Worm (Caenorhabditis elegans) whole organism, early embryonic: ENCODE results near the gene gei-18.

Experiments used
- B0310.2 ChIP-seq: sonication (generic microtip); optimal IDR thresholded peaks from 2 replicates; lab custom pipeline; 2016; ENCODE audit warnings: mild to moderate bottlenecking, missing genetic modification characterization, missing compliant biosample characterization
- F13C5.2 ChIP-seq: sonication (generic microtip); optimal IDR thresholded peaks from 2 replicates; lab custom pipeline; 2017; ENCODE audit warnings: mild to moderate bottlenecking, missing genetic modification characterization, inconsistent platforms, missing compliant biosample characterization
- aly-1 ChIP-seq: sonication (generic microtip); optimal IDR thresholded peaks from 2 replicates; lab custom pipeline; 2016; ENCODE audit warnings: missing genetic modification characterization, missing compliant biosample characterization
- ama-1 ChIP-seq: fragments of 150-350 bp; optimal IDR thresholded peaks from 2 replicates; lab custom pipeline; 2014
- ceh-13 ChIP-seq: fragments of 200-800 bp; sonication (Bioruptor generic); optimal IDR thresholded peaks from 2 replicates; lab custom pipeline; 2018; ENCODE audit warnings: mild to moderate bottlenecking, missing genetic modification characterization, missing compliant biosample characterization
- ceh-36 ChIP-seq: sonication (generic microtip); optimal IDR thresholded peaks from 2 replicates; lab custom pipeline; 2016; ENCODE audit warnings: missing genetic modification characterization, inconsistent platforms, missing compliant biosample characterization
- ets-7 ChIP-seq: sonication (generic microtip); optimal IDR thresholded peaks from 2 replicates; lab custom pipeline; 2016; ENCODE audit warnings: missing genotype, missing genetic modification characterization, missing compliant biosample characterization
- flt-1 ChIP-seq: fragments of 200-800 bp; sonication (Bioruptor generic); IDR thresholded peaks from 2 replicates; pipeline ENCODE4 v1.3.6; 2022; ENCODE audit warnings: missing genetic modification characterization, missing compliant biosample characterization
- hmbx-1 ChIP-seq: sonication (generic microtip); optimal IDR thresholded peaks from 2 replicates; lab custom pipeline; 2016; ENCODE audit warnings: mild to moderate bottlenecking, missing genetic modification characterization, missing compliant biosample characterization
- hmg-4 ChIP-seq: fragments of 200-800 bp; sonication (Bioruptor generic); optimal IDR thresholded peaks from 2 replicates; lab custom pipeline; 2018; ENCODE audit warnings: mild to moderate bottlenecking, missing genetic modification characterization, missing compliant biosample characterization
- hnd-1 ChIP-seq: sonication (generic microtip); optimal IDR thresholded peaks from 2 replicates; lab custom pipeline; 2016; ENCODE audit warnings: missing genetic modification characterization, missing compliant biosample characterization
- pes-1 ChIP-seq: fragments of 200-800 bp; sonication (Bioruptor generic); IDR thresholded peaks from 2 replicates; pipeline ENCODE4 v1.3.6; 2022; ENCODE audit warnings: missing genetic modification reagents, missing genetic modification characterization, missing compliant biosample characterization
- scrt-1 ChIP-seq: fragments of 200-800 bp; sonication (Bioruptor generic); IDR thresholded peaks from 2 replicates; pipeline ENCODE4 v1.3.6; 2022; ENCODE audit warnings: missing genetic modification characterization, missing compliant biosample characterization
- sea-1 ChIP-seq: fragments of 200-800 bp; sonication (Bioruptor generic); conservative IDR thresholded peaks from 2 replicates; pipeline ENCODE4 v1.3.6; 2022; ENCODE audit warnings: missing genetic modification characterization, missing compliant biosample characterization
- tbx-11 ChIP-seq: fragments of 200-800 bp; sonication (Bioruptor generic); IDR thresholded peaks from 2 replicates; pipeline ENCODE4 v1.3.6; 2022; ENCODE audit warnings: missing genetic modification characterization, missing compliant biosample characterization
- tbx-37 ChIP-seq: fragments of 200-800 bp; sonication (Bioruptor generic); conservative IDR thresholded peaks from 2 replicates; pipeline ENCODE4 v1.3.6; 2022; ENCODE audit warnings: missing genetic modification reagents, missing genetic modification characterization, missing compliant biosample characterization
- tra-4 ChIP-seq: sonication (generic microtip); optimal IDR thresholded peaks from 2 replicates; lab custom pipeline; 2017; ENCODE audit warnings: missing genetic modification characterization, missing compliant biosample characterization

Gene gei-18

DNA sequence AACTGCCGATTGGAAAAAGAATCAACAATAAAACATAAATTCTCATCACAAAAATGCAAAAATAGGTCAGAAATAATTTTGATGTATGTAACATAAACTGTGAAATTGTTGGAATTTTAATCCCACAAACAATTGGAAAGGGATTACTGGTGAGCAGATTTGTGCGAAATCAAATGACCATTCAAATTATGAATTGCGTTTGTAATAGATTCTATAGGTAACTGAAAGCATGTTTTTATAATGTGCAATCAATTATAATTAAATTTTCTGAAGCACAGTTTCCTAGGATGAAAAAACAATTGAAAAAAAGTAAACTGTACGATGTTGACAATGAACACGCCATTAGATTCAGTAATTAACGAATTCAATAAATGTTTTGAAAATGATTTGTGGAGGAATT is 3.4 kb upstream of the gei-18 start, which contains the start of gene tor-1:
TSS of gene tor-1 (minus strand) at position 101 of the 400 bp plus-strand sequence.
- no peak for TF ChIP-seq aly-1 (tag; lab: Kevin White, UChicago)
- no peak for TF ChIP-seq ceh-36 (tag; lab: Kevin White, UChicago)
- no peak for TF ChIP-seq pes-1 (GFP tag; lab: Robert Waterston, UW)
- no peak for TF ChIP-seq tbx-11 (GFP tag; lab: Robert Waterston, UW)
- no peak for TF ChIP-seq hmg-4 (GFP tag; lab: Kevin White, UChicago)
- no peak for TF ChIP-seq hmbx-1 (tag; lab: Kevin White, UChicago)
- no peak for TF ChIP-seq ama-1 (lab: Kevin White, UChicago)
- no peak for TF ChIP-seq F13C5.2 (tag; lab: Kevin White, UChicago)
- TF ChIP-seq ceh-13 (GFP tag; lab: Kevin White, UChicago): no peak
- no peak for TF ChIP-seq sea-1 (GFP tag; lab: Robert Waterston, UW)
- no peak for TF ChIP-seq hnd-1
- TF ChIP-seq flt-1 (GFP tag; lab: Robert Waterston, UW): no peak
- no peak for TF ChIP-seq B0310.2 (tag; lab: Kevin White, UChicago)
- no peak for TF ChIP-seq scrt-1 (GFP tag; lab: Robert Waterston, UW)
- no peak for TF ChIP-seq tra-4 (tag; lab: Kevin White, UChicago)
- TF ChIP-seq ets-7 (tag; lab: Kevin White, UChicago): no peak

DNA sequence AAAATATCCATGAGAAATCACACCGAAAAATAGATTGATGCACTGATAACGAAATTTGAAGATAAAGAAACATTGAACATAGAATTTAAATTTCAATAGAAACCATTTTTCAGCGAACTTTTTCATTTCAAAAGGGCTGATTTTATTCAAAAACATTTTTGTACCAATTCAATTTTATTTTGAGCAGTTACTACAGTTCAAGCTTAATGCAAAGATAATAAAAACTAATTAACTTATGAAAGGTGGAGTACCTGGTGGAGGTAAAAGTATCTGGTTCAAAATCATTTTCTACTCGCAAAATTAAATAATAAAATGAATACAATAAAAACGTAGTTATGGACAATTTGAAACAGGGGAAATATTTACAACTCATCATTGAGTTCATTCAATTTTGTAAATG is 1.7 kb upstream of the gei-18 start, which contains the start of gene tor-2:
TSS of gene tor-2 (minus strand) at position 101 of the 400 bp plus-strand sequence.
- TF ChIP-seq tra-4 (tag; lab: Kevin White, UChicago) (no peak), aly-1 (tag; lab: Kevin White, UChicago) (no peak), pes-1 (GFP tag; lab: Robert Waterston, UW) (no peak), sea-1 (GFP tag; lab: Robert Waterston, UW) (no peak), ceh-36 (tag; lab: Kevin White, UChicago) (no peak), flt-1 (GFP tag; lab: Robert Waterston, UW) (no peak), ama-1 (lab: Kevin White, UChicago) (no peak), tbx-11 (GFP tag; lab: Robert Waterston, UW) (no peak), F13C5.2 (tag; lab: Kevin White, UChicago) (no peak), hmbx-1 (tag; lab: Kevin White, UChicago) (no peak)

DNA sequence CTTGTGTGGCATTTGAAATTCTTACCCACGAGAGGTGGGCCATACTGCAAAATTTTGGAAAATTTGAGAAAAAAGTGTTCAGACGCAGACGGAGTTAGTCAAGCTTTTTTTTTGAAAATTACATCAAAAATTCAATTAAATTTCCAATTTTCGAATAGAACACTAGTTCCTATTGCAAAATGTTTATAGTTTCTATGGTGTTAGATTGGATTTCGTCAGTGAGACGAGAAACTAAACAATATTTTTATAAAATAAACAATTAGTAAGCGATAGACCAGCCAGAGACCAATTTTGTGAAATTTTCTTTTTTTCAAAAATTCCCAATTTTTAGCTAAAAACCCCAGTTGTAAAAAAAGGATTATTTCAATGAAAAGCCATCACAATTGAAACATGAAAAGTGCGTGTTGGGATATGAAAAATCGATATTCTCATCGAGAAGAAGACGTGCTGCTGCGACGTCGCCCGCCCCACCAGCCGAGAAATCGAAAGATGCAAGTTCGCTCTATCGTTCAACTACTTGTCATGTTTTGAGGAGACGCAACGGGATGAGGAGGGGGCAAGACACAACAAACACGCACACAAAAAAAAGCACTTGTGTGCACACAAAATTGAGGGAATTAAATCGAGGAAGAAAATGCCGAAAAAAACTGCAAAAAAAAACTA is 2.4 kb downstream of the gei-18 start, which contains the start of gene dnbp-1:
TSS of gene dnbp-1 (minus strand) at position 51 of the 663 bp plus-strand sequence.
- TF ChIP-seq tra-4 (tag; lab: Kevin White, UChicago): no peak
- TF ChIP-seq aly-1 (tag; lab: Kevin White, UChicago): no peak
- TF ChIP-seq ets-7 (tag; lab: Kevin White, UChicago): no peak
- no peak for TF ChIP-seq tbx-11 (GFP tag; lab: Robert Waterston, UW)
- TF ChIP-seq tbx-37: no peak; the same call in 1 of the 2 replicates
- TF ChIP-seq hnd-1: no peak
- no peak for TF ChIP-seq flt-1 (GFP tag; lab: Robert Waterston, UW)
- TF ChIP-seq sea-1 (GFP tag; lab: Robert Waterston, UW): no peak
- no peak for TF ChIP-seq ama-1 (lab: Kevin White, UChicago)
- TF ChIP-seq scrt-1 (GFP tag; lab: Robert Waterston, UW): no peak
- TF ChIP-seq B0310.2 (tag; lab: Kevin White, UChicago): no peak
- TF ChIP-seq hmbx-1 (tag; lab: Kevin White, UChicago): no peak
- TF ChIP-seq ceh-13 (GFP tag; lab: Kevin White, UChicago): no peak
- no peak for TF ChIP-seq F13C5.2 (tag; lab: Kevin White, UChicago)
- no peak for TF ChIP-seq hmg-4 (GFP tag; lab: Kevin White, UChicago)
- no peak for TF ChIP-seq pes-1 (GFP tag; lab: Robert Waterston, UW)
- no peak for TF ChIP-seq ceh-36 (tag; lab: Kevin White, UChicago)

DNA sequence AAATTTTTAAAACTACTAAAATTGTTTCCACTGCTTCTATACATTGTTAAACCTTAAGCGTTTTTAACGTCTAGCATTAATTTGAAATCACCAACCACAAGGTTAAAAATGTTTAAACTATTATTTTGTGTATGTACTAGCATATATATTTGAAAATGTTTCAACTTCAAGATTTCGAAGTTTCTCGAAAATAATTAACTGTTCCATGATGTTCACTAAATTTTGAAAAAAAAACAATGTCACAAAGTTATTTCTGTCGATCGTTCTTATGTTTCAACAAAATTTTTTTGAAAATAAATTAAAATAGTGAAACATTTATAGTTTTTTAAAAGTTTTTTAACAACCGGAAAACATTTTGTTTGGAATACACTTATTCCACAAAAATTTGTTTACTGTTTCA is 27.7 kb downstream of the gei-18 start:
- TF ChIP-seq ama-1 (lab: Kevin White, UChicago): no peak
- no peak for TF ChIP-seq ceh-36 (tag; lab: Kevin White, UChicago)
- TF ChIP-seq hmg-4 (GFP tag; lab: Kevin White, UChicago): no peak
- TF ChIP-seq flt-1 (GFP tag; lab: Robert Waterston, UW): no peak
- TF ChIP-seq hmbx-1 (tag; lab: Kevin White, UChicago): no peak
- TF ChIP-seq pes-1 (GFP tag; lab: Robert Waterston, UW): no peak
- no peak for TF ChIP-seq tra-4 (tag; lab: Kevin White, UChicago)
- no peak for TF ChIP-seq sea-1 (GFP tag; lab: Robert Waterston, UW)
- no peak for TF ChIP-seq F13C5.2 (tag; lab: Kevin White, UChicago)
- TF ChIP-seq ets-7 (tag; lab: Kevin White, UChicago): no peak

DNA sequence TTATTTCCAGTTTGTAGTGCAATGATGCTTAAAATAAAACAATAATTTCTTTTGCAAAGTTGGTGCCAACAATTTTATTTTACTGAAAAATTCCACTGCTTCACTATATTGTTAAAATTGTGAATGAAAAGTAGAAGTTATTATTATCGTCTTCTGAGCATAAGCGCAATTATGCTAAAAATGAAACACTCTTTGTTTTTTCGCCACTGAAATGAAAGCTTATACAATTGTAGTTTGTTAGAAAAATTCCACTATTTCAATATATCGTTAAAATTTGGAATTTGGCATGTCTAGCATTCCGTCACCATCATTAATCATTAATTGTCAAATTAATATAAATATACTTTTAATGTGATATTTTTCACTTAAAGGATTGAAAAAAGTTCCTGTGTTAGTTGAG is 28.4 kb downstream of the gei-18 start:
- TF ChIP-seq ets-7 (tag; lab: Kevin White, UChicago): no peak
- TF ChIP-seq tra-4 (tag; lab: Kevin White, UChicago): no peak
- no peak for TF ChIP-seq tbx-11 (GFP tag; lab: Robert Waterston, UW)
- TF ChIP-seq B0310.2 (tag; lab: Kevin White, UChicago): no peak
- no peak for TF ChIP-seq scrt-1 (GFP tag; lab: Robert Waterston, UW)
- TF ChIP-seq aly-1 (tag; lab: Kevin White, UChicago): no peak
- no peak for TF ChIP-seq ceh-13 (GFP tag; lab: Kevin White, UChicago)
- no peak for TF ChIP-seq ama-1 (lab: Kevin White, UChicago)
- no peak for TF ChIP-seq flt-1 (GFP tag; lab: Robert Waterston, UW)
- TF ChIP-seq tbx-37: no peak
- no peak for TF ChIP-seq sea-1 (GFP tag; lab: Robert Waterston, UW)
- TF ChIP-seq hmg-4 (GFP tag; lab: Kevin White, UChicago): no peak

DNA sequence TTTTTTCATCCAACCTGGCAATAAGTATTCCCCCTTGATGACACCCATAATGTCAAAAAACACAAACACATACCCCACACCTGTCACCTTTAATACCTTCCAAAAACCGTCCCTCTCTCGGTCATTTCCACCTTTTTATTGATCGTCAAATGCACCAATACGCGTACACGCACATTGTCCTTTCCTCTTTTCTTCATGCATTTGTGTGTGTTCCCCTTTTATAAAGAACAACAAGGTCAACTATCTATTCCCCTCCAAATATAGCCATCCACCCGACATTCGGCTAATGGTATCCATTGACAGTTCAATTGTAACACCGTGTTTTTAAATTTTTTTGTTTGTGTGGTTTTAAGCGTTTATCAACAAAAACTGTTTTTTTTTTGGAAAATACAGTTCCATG is 37.1 kb downstream of the gei-18 start:
- TF ChIP-seq hnd-1: no peak
- TF ChIP-seq tbx-11 (GFP tag; lab: Robert Waterston, UW): 0 out of 2 replicates have a peak, but pooled peaks have one; percentile 15
- no peak for TF ChIP-seq hmg-4 (GFP tag; lab: Kevin White, UChicago)
- TF ChIP-seq aly-1 (tag; lab: Kevin White, UChicago): no peak
